Worm (Caenorhabditis elegans): ENCODE results near the gene F55G1.6.

Gene F55G1.6

ce11 chrIV:7473159-7473649, at the start of gene F55G1.6, which contains the start of gene plk-3:
TSS of gene F55G1.6 (plus strand) at chrIV:7473517.
TSS of gene plk-3 (minus strand) at chrIV:7473209.
- no peak for TF ChIP-seq nhr-20 (tag; optimal IDR thresholded peaks at IDR 0.05)
- no peak for TF ChIP-seq mdl-1 (tag; optimal IDR thresholded peaks at IDR 0.05)
- TF ChIP-seq efl-3 (GFP tag; optimal IDR thresholded peaks at IDR 0.05) = no peak
- no peak for TF ChIP-seq ets-5 (GFP tag; IDR thresholded peaks at IDR 0.05)
- no peak for TF ChIP-seq ceh-88 (GFP tag; IDR thresholded peaks at IDR 0.05)
- no peak for TF ChIP-seq elt-3 (tag; optimal IDR thresholded peaks at IDR 0.05)
- TF ChIP-seq swsn-7 (tag; optimal IDR thresholded peaks at IDR 0.05) = no peak
- no peak for TF ChIP-seq snpc-4 (tag; optimal IDR thresholded peaks at IDR 0.05)
- TF ChIP-seq vab-15 (tag; optimal IDR thresholded peaks at IDR 0.05) = no peak
- TF ChIP-seq zip-4 (GFP tag; optimal IDR thresholded peaks at IDR 0.05) = no peak
- TF ChIP-seq tbx-2 (tag; optimal IDR thresholded peaks at IDR 0.05) = no peak
- no peak for TF ChIP-seq fkh-4 (tag; optimal IDR thresholded peaks at IDR 0.05; ENCODE audit: borderline replicate concordance)
- TF ChIP-seq unc-30 (tag; optimal IDR thresholded peaks at IDR 0.05) = no peak
- no peak for TF ChIP-seq zag-1 (tag; optimal IDR thresholded peaks at IDR 0.05)
- TF ChIP-seq nhr-11 (tag; optimal IDR thresholded peaks at IDR 0.05) = no peak
- no peak for TF ChIP-seq nhr-84 (tag; optimal IDR thresholded peaks at IDR 0.05)
- no peak for TF ChIP-seq sox-4 (tag; optimal IDR thresholded peaks at IDR 0.05)
- no peak for TF ChIP-seq C34B4.2 (tag; optimal IDR thresholded peaks at IDR 0.05)

- TF ChIP-seq unc-98 (GFP tag; IDR thresholded peaks at IDR 0.05) = no peak
- TF ChIP-seq lsy-2 (tag; optimal IDR thresholded peaks at IDR 0.05) = no peak
- no peak for TF ChIP-seq pqm-1 (tag; optimal IDR thresholded peaks at IDR 0.05)
- no peak for TF ChIP-seq ceh-63 (GFP tag; optimal IDR thresholded peaks at IDR 0.05)
- TF ChIP-seq egl-27 (tag; optimal IDR thresholded peaks at IDR 0.05) = no peak
Measured at ce11 chrIV:7424198-7424597, 49.1 kb upstream of the F55G1.6 start, which contains the start of gene unc-82. TSS of gene unc-82 (plus strand) at chrIV:7424498.

ce11 chrIV:7426055-7426454, 47.3 kb upstream of the F55G1.6 start:
- TF ChIP-seq nhr-19 (GFP tag; conservative IDR thresholded peaks at IDR 0.05) (peak; percentile 47), lin-14 (GFP tag; optimal IDR thresholded peaks at IDR 0.05) (peak; percentile 91), nhr-71 (tag; optimal IDR thresholded peaks at IDR 0.05) (peak; percentile 65), unc-130 (tag; optimal IDR thresholded peaks at IDR 0.05) (peak; percentile 33), rnt-1 (tag; optimal IDR thresholded peaks at IDR 0.05) (peak; percentile 72), ets-5 (GFP tag; IDR thresholded peaks at IDR 0.05) (no peak), fkh-10 (GFP tag; optimal IDR thresholded peaks at IDR 0.05) (no peak), unc-86 (tag; optimal IDR thresholded peaks at IDR 0.05) (no peak), sox-4 (tag; optimal IDR thresholded peaks at IDR 0.05) (no peak), tbx-2 (tag; optimal IDR thresholded peaks at IDR 0.05) (peak; percentile 14), snu-23 (GFP tag; optimal IDR thresholded peaks at IDR 0.05) (peak; percentile 47), ces-1 (GFP tag; optimal IDR thresholded peaks at IDR 0.05) (no peak), lsy-2 (tag; optimal IDR thresholded peaks at IDR 0.05) (peak in 1 of 2 experiments; percentile 53), nhr-20 (tag; optimal IDR thresholded peaks at IDR 0.05) (peak; percentile 31), dsc-1 (tag; optimal IDR thresholded peaks at IDR 0.05) (no peak), skn-1 (tag; optimal IDR thresholded peaks at IDR 0.05) (no peak)

- no peak for TF ChIP-seq Y116A8C.19 (tag; optimal IDR thresholded peaks at IDR 0.05; ENCODE audit: borderline replicate concordance)
- TF ChIP-seq blmp-1 (tag; optimal IDR thresholded peaks at IDR 0.05) = no peak
- no peak for TF ChIP-seq pag-3 (tag; optimal IDR thresholded peaks at IDR 0.05; ENCODE audit: borderline replicate concordance, insufficient read depth)
- no peak for TF ChIP-seq elt-2 (tag; optimal IDR thresholded peaks at IDR 0.05)
- TF ChIP-seq ztf-4 (tag; optimal IDR thresholded peaks at IDR 0.05) = no peak
- TF ChIP-seq skn-1 (tag; optimal IDR thresholded peaks at IDR 0.05) = no peak
- peak; percentile 10 for TF ChIP-seq unc-130 (tag; optimal IDR thresholded peaks at IDR 0.05)
- no peak for TF ChIP-seq lin-14 (GFP tag; optimal IDR thresholded peaks at IDR 0.05)
- TF ChIP-seq rnt-1 (tag; optimal IDR thresholded peaks at IDR 0.05) = peak; percentile 55
- TF ChIP-seq lin-39 (tag; optimal IDR thresholded peaks at IDR 0.05) = no peak
- no peak for TF ChIP-seq snpc-4 (tag; optimal IDR thresholded peaks at IDR 0.05)
- TF ChIP-seq efl-1 (optimal IDR thresholded peaks at IDR 0.05) = no peak
- peak in 1 of 2 experiments; percentile 79 for TF ChIP-seq efl-1 (GFP tag; optimal IDR thresholded peaks at IDR 0.05 in 1 of 2)
- no peak for TF ChIP-seq nhr-11 (tag; optimal IDR thresholded peaks at IDR 0.05)
- TF ChIP-seq fkh-10 (GFP tag; optimal IDR thresholded peaks at IDR 0.05) = no peak
- TF ChIP-seq dsc-1 (tag; optimal IDR thresholded peaks at IDR 0.05) = peak; percentile 1
- no peak for TF ChIP-seq zag-1 (tag; optimal IDR thresholded peaks at IDR 0.05)
- TF ChIP-seq egl-27 (tag; optimal IDR thresholded peaks at IDR 0.05) = no peak
- peak; percentile 6 to 33 for TF ChIP-seq lsy-2 (tag; optimal IDR thresholded peaks at IDR 0.05)
- no peak for TF ChIP-seq nhr-20 (tag; optimal IDR thresholded peaks at IDR 0.05)
- no peak for TF ChIP-seq C04F5.9 (tag; optimal IDR thresholded peaks at IDR 0.05)
- TF ChIP-seq pax-3 (tag; optimal IDR thresholded peaks at IDR 0.05) = no peak
- no peak for TF ChIP-seq swsn-7 (tag; optimal IDR thresholded peaks at IDR 0.05)
Measured at ce11 chrIV:7428347-7428746, 45.0 kb upstream of the F55G1.6 start.

All from whole organism, L1 larva.